Fruit fly (Drosophila melanogaster) whole organism, embryonic: ENCODE measurements around the gene CG9664.

Experiments
- Aef1 ChIP-seq: fragments of 200-800 bp; sonication (Bioruptor generic); IDR thresholded peaks from 3 replicates; pipeline ENCODE4 v1.3.6; 2022; ENCODE audit warnings: missing biosample characterization, missing genetic modification characterization
- Antp ChIP-seq: fragments of 200-800 bp; sonication (Bioruptor generic); optimal IDR thresholded peaks from 3 replicates; lab custom pipeline; 2016; ENCODE audit warnings: missing biosample characterization, missing genetic modification characterization
- Asciz ChIP-seq: fragments of 200-800 bp; sonication (Bioruptor generic); optimal IDR thresholded peaks from 2 replicates; lab custom pipeline; 2017; ENCODE audit warnings: missing biosample characterization, mild to moderate bottlenecking, missing genetic modification characterization, missing genetic modification reagents
- B-H2 ChIP-seq: fragments of 200-800 bp; sonication (Bioruptor generic); optimal IDR thresholded peaks from 2 replicates; lab custom pipeline; 2018; ENCODE audit warnings: missing biosample characterization, mild to moderate bottlenecking, missing genetic modification characterization
- CG13775 ChIP-seq: fragments of 200-800 bp; sonication (Bioruptor generic); optimal IDR thresholded peaks from 3 replicates; lab custom pipeline; 2017; ENCODE audit warnings: missing biosample characterization, mild to moderate bottlenecking, missing genetic modification characterization
- CG15601 ChIP-seq: fragments of 200-800 bp; sonication (Bioruptor generic); optimal IDR thresholded peaks from 3 replicates; lab custom pipeline; 2019; ENCODE audit warnings: missing biosample characterization, mild to moderate bottlenecking, missing genetic modification characterization, moderate library complexity
- CG17385 ChIP-seq: fragments of 200-800 bp; sonication (Bioruptor generic); optimal IDR thresholded peaks from 3 replicates; lab custom pipeline; 2018; ENCODE audit warnings: missing biosample characterization, mild to moderate bottlenecking, missing genetic modification characterization
- CG30403 ChIP-seq: fragments of 200-800 bp; sonication (Bioruptor generic); optimal IDR thresholded peaks from 3 replicates; lab custom pipeline; 2016; ENCODE audit warnings: missing biosample characterization, missing genetic modification characterization
- CG3065 ChIP-seq: fragments of 200-800 bp; sonication (Bioruptor generic); optimal IDR thresholded peaks from 2 replicates; lab custom pipeline; 2016; ENCODE audit warnings: missing biosample characterization, missing genetic modification characterization
- CG43689 ChIP-seq: fragments of 200-800 bp; sonication (Bioruptor generic); IDR thresholded peaks from 2 replicates; pipeline ENCODE4 v1.3.6; 2022; ENCODE audit warnings: missing biosample characterization, missing genetic modification characterization
- CG4617 ChIP-seq: fragments of 200-800 bp; sonication (Bioruptor generic); optimal IDR thresholded peaks from 3 replicates; lab custom pipeline; 2016; ENCODE audit warnings: missing biosample characterization, missing genetic modification characterization, borderline replicate concordance
- CG6654 ChIP-seq: fragments of 200-800 bp; sonication (Bioruptor generic); optimal IDR thresholded peaks from 2 replicates; lab custom pipeline; 2017; ENCODE audit warnings: missing biosample characterization, mild to moderate bottlenecking, missing genetic modification characterization
- CG6854 ChIP-seq: fragments of 200-800 bp; sonication (Bioruptor generic); optimal IDR thresholded peaks from 3 replicates; lab custom pipeline; 2017; ENCODE audit warnings: missing biosample characterization, mild to moderate bottlenecking, missing genetic modification characterization
- CG8281 ChIP-seq: fragments of 200-800 bp; sonication (Bioruptor generic); optimal IDR thresholded peaks from 2 replicates; lab custom pipeline; 2018; ENCODE audit warnings: missing biosample characterization, mild to moderate bottlenecking, missing genetic modification characterization, moderate library complexity
- CG8290 ChIP-seq, 3 experiments: fragments of 200-800 bp; sonication (Bioruptor generic); optimal IDR thresholded peaks; 2 replicates each; lab custom pipeline; 2016 to 2019; ENCODE audit warnings: missing biosample characterization in 3 of 3, missing genetic modification characterization in 3 of 3, mild to moderate bottlenecking in 2 of 3, moderate library complexity in 1 of 3
- CG8924 ChIP-seq: fragments of 200-800 bp; optimal IDR thresholded peaks from 3 replicates; lab custom pipeline; 2019; ENCODE audit warnings: missing biosample characterization, mild to moderate bottlenecking, missing genetic modification characterization, moderate library complexity
- CG9727 ChIP-seq: fragments of 200-800 bp; sonication (Bioruptor generic); optimal IDR thresholded peaks from 3 replicates; lab custom pipeline; 2017; ENCODE audit warnings: missing biosample characterization, mild to moderate bottlenecking, missing genetic modification characterization
- D19B ChIP-seq: fragments of 200-800 bp; sonication (Bioruptor generic); optimal IDR thresholded peaks from 2 replicates; lab custom pipeline; 2017; ENCODE audit warnings: missing biosample characterization, mild to moderate bottlenecking, missing genetic modification characterization
- Dbx ChIP-seq: fragments of 200-800 bp; sonication (Bioruptor generic); IDR thresholded peaks from 3 replicates; pipeline ENCODE4 v1.3.6; 2022; ENCODE audit warnings: missing biosample characterization, missing genetic modification characterization
- Doc3 ChIP-seq: fragments of 200-800 bp; sonication (Bioruptor generic); IDR thresholded peaks from 3 replicates; pipeline ENCODE4 v1.3.6; 2022; ENCODE audit warnings: missing biosample characterization, missing genetic modification characterization; ENCODE audit not compliant: partially characterized antibody
- ERR ChIP-seq: fragments of 200-800 bp; sonication (Bioruptor generic); optimal IDR thresholded peaks from 2 replicates; lab custom pipeline; 2016; ENCODE audit warnings: missing biosample characterization, missing genetic modification characterization
- Hand ChIP-seq: fragments of 200-800 bp; sonication (Bioruptor generic); optimal IDR thresholded peaks from 2 replicates; lab custom pipeline; 2017; ENCODE audit warnings: mild to moderate bottlenecking, missing biosample characterization, missing genetic modification reagents, missing genetic modification characterization
- Hsf ChIP-seq: fragments of 200-800 bp; sonication (Bioruptor generic); optimal IDR thresholded peaks from 3 replicates; lab custom pipeline; 2016; ENCODE audit warnings: missing biosample characterization, missing genetic modification characterization
- Jarid2 ChIP-seq: fragments of 200-800 bp; sonication (Bioruptor generic); optimal IDR thresholded peaks from 3 replicates; lab custom pipeline; 2017; ENCODE audit warnings: mild to moderate bottlenecking, missing biosample characterization, missing genetic modification reagents, missing genetic modification characterization
- Mrtf ChIP-seq: fragments of 200-800 bp; sonication (Bioruptor generic); IDR thresholded peaks from 3 replicates; pipeline ENCODE4 v1.3.6; 2022; ENCODE audit warnings: missing biosample characterization, missing genetic modification characterization
- NK7.1 ChIP-seq: fragments of 200-800 bp; sonication (Bioruptor generic); optimal IDR thresholded peaks from 3 replicates; lab custom pipeline; 2016; ENCODE audit warnings: missing biosample characterization, missing genetic modification characterization
- Opbp ChIP-seq: fragments of 200-800 bp; sonication (Bioruptor generic); IDR thresholded peaks from 3 replicates; pipeline ENCODE4 v1.3.6; 2022; ENCODE audit warnings: missing biosample characterization, missing genetic modification characterization; ENCODE audit not compliant: partially characterized antibody
- TFAM ChIP-seq: fragments of 200-800 bp; sonication (Bioruptor generic); optimal IDR thresholded peaks from 2 replicates; lab custom pipeline; 2017; ENCODE audit warnings: missing biosample characterization, missing genetic modification characterization, inconsistent platforms
- bcd ChIP-seq: fragments of 200-800 bp; sonication (Bioruptor generic); optimal IDR thresholded peaks from 2 replicates; lab custom pipeline; 2017; ENCODE audit warnings: missing biosample characterization, mild to moderate bottlenecking, missing genetic modification characterization
- br ChIP-seq: fragments of >200 bp; optimal IDR thresholded peaks from 2 replicates; lab custom pipeline; 2017
- btn ChIP-seq: fragments of 200-800 bp; sonication (Bioruptor generic); optimal IDR thresholded peaks from 2 replicates; lab custom pipeline; 2016; ENCODE audit warnings: missing biosample characterization, missing genetic modification characterization
- cg ChIP-seq: fragments of 200-800 bp; sonication (Bioruptor generic); optimal IDR thresholded peaks from 3 replicates; lab custom pipeline; 2019; ENCODE audit warnings: missing biosample characterization, mild to moderate bottlenecking, missing genetic modification characterization, moderate library complexity
- cwo ChIP-seq: fragments of 200-800 bp; sonication (Bioruptor generic); optimal IDR thresholded peaks from 3 replicates; lab custom pipeline; 2017; ENCODE audit warnings: missing biosample characterization, missing genetic modification characterization, mild to moderate bottlenecking, moderate library complexity, missing genetic modification reagents
- da ChIP-seq: fragments of 200-800 bp; sonication (Bioruptor generic); optimal IDR thresholded peaks from 2 replicates; lab custom pipeline; 2016; ENCODE audit warnings: missing biosample characterization, missing genetic modification characterization
- gcm ChIP-seq: fragments of 200-800 bp; sonication (Bioruptor generic); optimal IDR thresholded peaks from 2 replicates; lab custom pipeline; 2019; ENCODE audit warnings: missing biosample characterization, mild to moderate bottlenecking, missing genetic modification characterization, moderate library complexity
- kah ChIP-seq: fragments of 200-800 bp; sonication (Bioruptor generic); optimal IDR thresholded peaks from 2 replicates; lab custom pipeline; 2018; ENCODE audit warnings: missing biosample characterization, mild to moderate bottlenecking, missing genetic modification characterization
- ken ChIP-seq: fragments of 200-800 bp; sonication (Bioruptor generic); IDR thresholded peaks from 3 replicates; pipeline ENCODE4 v1.3.6; 2022; ENCODE audit warnings: missing biosample characterization, missing genetic modification characterization
- lmd ChIP-seq: fragments of 200-800 bp; sonication (Bioruptor generic); IDR thresholded peaks from 2 replicates; pipeline ENCODE4 v1.3.6; 2022; ENCODE audit warnings: missing biosample characterization, missing genetic modification characterization
- lov ChIP-seq, 2 experiments: fragments of 200-800 bp in 1 of 2; fragments of >200 bp in 1 of 2; sonication (Bioruptor generic) in 1 of 2; IDR thresholded peaks in 1 of 2; optimal IDR thresholded peaks in 1 of 2; 2 replicates in 1 of 2; 3 replicates in 1 of 2; pipeline versions ENCODE4 v1.3.6 to Lab custom; 2017 to 2022; ENCODE audit warnings: missing biosample characterization in 1 of 2, missing genetic modification characterization in 1 of 2
- maf-S ChIP-seq: fragments of 200-800 bp; sonication (Bioruptor generic); optimal IDR thresholded peaks from 2 replicates; lab custom pipeline; 2016; ENCODE audit warnings: missing biosample characterization, missing genetic modification characterization
- onecut ChIP-seq: fragments of 200-800 bp; sonication (Bioruptor generic); IDR thresholded peaks from 2 replicates; pipeline ENCODE4 v1.3.6; 2022; ENCODE audit warnings: missing biosample characterization, missing genetic modification characterization
- pan ChIP-seq, 4 experiments: fragments of >200 bp in 3 of 4; fragments of 200-800 bp in 1 of 4; sonication (Bioruptor generic) in 1 of 4; optimal IDR thresholded peaks in 3 of 4; IDR thresholded peaks in 1 of 4; 2 replicates each; pipeline versions ENCODE4 v1.3.6 to Lab custom; 2017 to 2022; ENCODE audit warnings: missing biosample characterization in 2 of 4, missing genetic modification characterization in 2 of 4, mixed read lengths in 1 of 4
- rib ChIP-seq: fragments of 200-800 bp; sonication (Bioruptor generic); IDR thresholded peaks from 2 replicates; pipeline ENCODE4 v1.3.6; 2022; ENCODE audit warnings: missing biosample characterization, missing genetic modification characterization
- slbo ChIP-seq: fragments of 200-800 bp; sonication (Bioruptor generic); IDR thresholded peaks from 2 replicates; pipeline ENCODE4 v1.3.6; 2022; ENCODE audit warnings: missing biosample characterization, missing genetic modification characterization
- ttk ChIP-seq: fragments of 200-800 bp; sonication (Bioruptor generic); IDR thresholded peaks from 2 replicates; pipeline ENCODE4 v2.1.2; 2022; ENCODE audit warnings: missing biosample characterization, missing genetic modification characterization
- twi ChIP-seq: fragments of 200-800 bp; optimal IDR thresholded peaks from 2 replicates; lab custom pipeline; 2019; ENCODE audit warnings: missing biosample characterization, mild to moderate bottlenecking, missing genetic modification characterization, moderate library complexity
- vnd ChIP-seq: fragments of 200-800 bp; sonication (Bioruptor generic); IDR thresholded peaks from 3 replicates; pipeline ENCODE4 v1.3.6; 2022; ENCODE audit warnings: missing biosample characterization, missing genetic modification characterization; ENCODE audit not compliant: partially characterized antibody
- zen2 ChIP-seq: fragments of 200-800 bp; sonication (Bioruptor generic); IDR thresholded peaks from 3 replicates; pipeline ENCODE4 v1.3.6; 2022; ENCODE audit warnings: missing biosample characterization, missing genetic modification characterization; ENCODE audit not compliant: partially characterized antibody

The CG9664 gene

dm6 chr2L:3338566-3339215 is 44.2 kb upstream of the CG9664 start (continued):
- TF ChIP-seq CG30403 (GFP tag; lab: Kevin White, UChicago), result peak; percentile 84
- peak; percentile 33 for TF ChIP-seq ERR (GFP tag; lab: Kevin White, UChicago)
- TF ChIP-seq TFAM, result peak; percentile 28
- TF ChIP-seq CG8924 (tag; lab: Kevin White, UChicago), result peak; percentile 85
- TF ChIP-seq br (lab: Kevin White, UChicago), result no peak
- TF ChIP-seq gcm, result no peak
- TF ChIP-seq CG4617 (GFP tag; lab: Kevin White, UChicago), result peak; percentile 48
- peak; percentile 72 for TF ChIP-seq CG8290 (GFP tag; optimal IDR thresholded peaks at IDR 0.05; lab: Kevin White, UChicago)
- TF ChIP-seq CG8290 (tag; optimal IDR thresholded peaks at IDR 0.05; lab: Kevin White, UChicago), result no peak
- TF ChIP-seq CG8281 (tag; lab: Kevin White, UChicago), result peak; percentile 38
- TF ChIP-seq cwo (GFP tag; lab: Kevin White, UChicago), result no peak
- TF ChIP-seq maf-S, result peak; percentile 52
- peak; percentile 66 for TF ChIP-seq CG17385 (GFP tag; lab: Kevin White, UChicago)
- TF ChIP-seq ttk (GFP tag; lab: Robert Waterston, UW), result peak; percentile 79
- TF ChIP-seq rib, result no peak
- no peak for TF ChIP-seq Doc3 (GFP tag; lab: Robert Waterston, UW)
- TF ChIP-seq Dbx, result no peak
- peak; percentile 10 for TF ChIP-seq da (GFP tag; lab: Kevin White, UChicago)
- peak; percentile 61 for TF ChIP-seq CG3065 (GFP tag; lab: Kevin White, UChicago)
- peak; percentile 94 for TF ChIP-seq ken
- TF ChIP-seq CG6654, result peak; percentile 73
- peak; percentile 88 for TF ChIP-seq Antp (GFP tag; lab: Kevin White, UChicago)
- TF ChIP-seq slbo (GFP tag; lab: Robert Waterston, UW), result no peak
- peak; percentile 81 for TF ChIP-seq lmd
- no peak for TF ChIP-seq pan (optimal IDR thresholded peaks at IDR 0.05; lab: Kevin White, UChicago)
- TF ChIP-seq pan (GFP tag; optimal IDR thresholded peaks at IDR 0.05 in 1 of 2, IDR thresholded peaks at IDR 0.05 in 1 of 2), result peak in 1 of 2 experiments; percentile 71
- no peak for TF ChIP-seq vnd
- TF ChIP-seq zen2 (GFP tag; lab: Robert Waterston, UW), result no peak
- peak; percentile 76 for TF ChIP-seq btn (GFP tag; lab: Kevin White, UChicago)
- peak; percentile 64; the same call in 1 of the 3 replicates for TF ChIP-seq Mrtf (GFP tag; lab: Robert Waterston, UW)
- peak; percentile 8 for TF ChIP-seq Jarid2
- TF ChIP-seq cg (GFP tag; lab: Kevin White, UChicago), result peak; percentile 75
- peak; percentile 74 for TF ChIP-seq CG15601 (tag; lab: Kevin White, UChicago)
- TF ChIP-seq NK7.1, result peak; percentile 35
- TF ChIP-seq Aef1 (GFP tag; lab: Robert Waterston, UW), result peak; percentile 55; the same call in 2 of the 3 replicates
- no peak for TF ChIP-seq Opbp (GFP tag; lab: Robert Waterston, UW)
- peak; percentile 80 for TF ChIP-seq Hsf
- no peak for TF ChIP-seq B-H2 (GFP tag; lab: Kevin White, UChicago)
- TF ChIP-seq CG43689 (GFP tag; lab: Robert Waterston, UW), result no peak
- TF ChIP-seq CG9727 (GFP tag; lab: Kevin White, UChicago), result peak; percentile 52
- no peak for TF ChIP-seq CG6854
- peak; percentile 68 for TF ChIP-seq bcd (GFP tag; lab: Kevin White, UChicago)
- peak; percentile 25 for TF ChIP-seq CG13775 (GFP tag; lab: Kevin White, UChicago)
- TF ChIP-seq lov (optimal IDR thresholded peaks at IDR 0.05; lab: Kevin White, UChicago), result no peak
- peak; percentile 73; the same call in 1 of the 3 replicates for TF ChIP-seq lov (GFP tag; IDR thresholded peaks at IDR 0.05; lab: Robert Waterston, UW)
- peak; percentile 89 for TF ChIP-seq D19B
- peak; percentile 53 for TF ChIP-seq twi (tag; lab: Kevin White, UChicago)
- TF ChIP-seq Asciz (GFP tag; lab: Kevin White, UChicago), result peak; percentile 77
- peak; percentile 16 for TF ChIP-seq kah (GFP tag; lab: Kevin White, UChicago)
- no peak for TF ChIP-seq Hand
- peak; percentile 71 for TF ChIP-seq onecut
